Worm (Caenorhabditis elegans): ENCODE measurements around the gene C06H5.12.
"Not testable (repeated sequence)": the region's sequence is repeated elsewhere in the genome, so short reads cannot be mapped to it uniquely, and the experiment has no call there.

C06H5.12 gene

ce11 chrV:17910019-17910418 is 15.4 kb downstream of the C06H5.12 start, which contains the start of gene dcar-1:
TSS of gene dcar-1 (plus strand) at chrV:17910319.
- no peak for TF ChIP-seq unc-62 (GFP tag; optimal IDR thresholded peaks at IDR 0.05)

ce11 chrV:17918726-17919125 is 24.1 kb downstream of the C06H5.12 start, which contains the start of gene C06H5.8:
TSS of gene C06H5.8 (plus strand) at chrV:17919026.
- TF ChIP-seq unc-62 (GFP tag; optimal IDR thresholded peaks at IDR 0.05) = no peak

ce11 chrV:17921423-17921822 is 26.8 kb downstream of the C06H5.12 start, which contains the start of gene E01B7.2:
TSS of gene E01B7.2 (plus strand) at chrV:17921772.
- TF ChIP-seq unc-62 (GFP tag; optimal IDR thresholded peaks at IDR 0.05) = no peak

- TF ChIP-seq unc-62 (GFP tag; optimal IDR thresholded peaks at IDR 0.05) = not testable (repeated sequence)
Observed at ce11 chrV:17924095-17925000, 29.8 kb downstream of the C06H5.12 start, which contains the start of gene usp-50. TSS of gene usp-50 (plus strand) at chrV:17924916.

- TF ChIP-seq unc-62 (GFP tag; optimal IDR thresholded peaks at IDR 0.05) = no peak
Observed at ce11 chrV:17928128-17928527, 33.5 kb downstream of the C06H5.12 start.

- no peak for TF ChIP-seq unc-62 (GFP tag; optimal IDR thresholded peaks at IDR 0.05)
Observed at ce11 chrV:17931795-17932194, 37.2 kb downstream of the C06H5.12 start.

ce11 chrV:17935857-17936256 is 41.3 kb downstream of the C06H5.12 start:
- TF ChIP-seq unc-62 (GFP tag; optimal IDR thresholded peaks at IDR 0.05) = no peak

ce11 chrV:17938978-17939377 is 44.4 kb downstream of the C06H5.12 start:
- TF ChIP-seq unc-62 (GFP tag; optimal IDR thresholded peaks at IDR 0.05) = no peak

- TF ChIP-seq unc-62 (GFP tag; optimal IDR thresholded peaks at IDR 0.05) = no peak
Observed at ce11 chrV:17943877-17944472, 49.4 kb downstream of the C06H5.12 start.

Data from whole organism, dauer.